Fruit fly (Drosophila melanogaster) whole organism, prepupa: ENCODE measurements around the gene Tap42.

Experiments
- Gug ChIP-seq: fragments of 200-800 bp; sonication (Bioruptor generic); IDR thresholded peaks from 2 replicates; pipeline ENCODE4 v1.3.6; 2022; ENCODE audit warnings: missing biosample characterization, missing genetic modification characterization
- Lpt ChIP-seq: fragments of 200-800 bp; sonication (Bioruptor generic); optimal IDR thresholded peaks from 3 replicates; lab custom pipeline; 2016; ENCODE audit warnings: missing biosample characterization, missing genetic modification characterization
- acj6 ChIP-seq: fragments of 200-800 bp; sonication (Bioruptor generic); optimal IDR thresholded peaks from 3 replicates; lab custom pipeline; 2016; ENCODE audit warnings: missing biosample characterization, missing genetic modification characterization
- dsx ChIP-seq: fragments of 200-800 bp; optimal IDR thresholded peaks from 3 replicates; lab custom pipeline; 2019; ENCODE audit warnings: missing biosample characterization, mild to moderate bottlenecking, missing genetic modification characterization, moderate library complexity; ENCODE audit not compliant: poor library complexity, severe bottlenecking
- net ChIP-seq: fragments of 200-800 bp; sonication (Bioruptor generic); optimal IDR thresholded peaks from 3 replicates; lab custom pipeline; 2016; ENCODE audit warnings: missing biosample characterization, missing genetic modification characterization
- spab ChIP-seq: fragments of 200-800 bp; sonication (Bioruptor generic); optimal IDR thresholded peaks from 2 replicates; lab custom pipeline; 2017; ENCODE audit warnings: missing biosample characterization, mild to moderate bottlenecking, missing genetic modification characterization, missing genetic modification reagents

DNA sequence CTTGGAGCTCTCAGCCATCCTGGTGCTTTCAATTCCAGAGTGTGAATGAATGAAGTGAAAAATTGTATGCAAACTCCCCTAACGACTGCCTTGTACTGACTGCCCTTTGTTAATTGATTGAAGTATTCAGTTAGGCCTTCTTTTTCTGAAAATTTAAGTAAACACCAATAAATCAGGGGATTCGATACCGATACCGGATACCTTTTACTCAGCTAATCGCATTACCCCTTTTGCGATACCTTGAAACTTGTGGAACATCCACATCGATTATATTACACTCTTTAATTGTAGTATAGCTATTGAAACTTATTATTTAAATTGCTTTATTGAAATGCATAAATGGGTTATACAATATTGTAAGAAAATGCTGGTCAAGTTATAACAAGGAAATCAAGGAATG, 28.7 kb downstream of the Tap42 start, which contains the start of gene CG16957:
- no peak for TF ChIP-seq Lpt (GFP tag; lab: Kevin White, UChicago)
- TF ChIP-seq net (GFP tag; lab: Kevin White, UChicago), result no peak
- no peak for TF ChIP-seq Gug
- no peak for TF ChIP-seq dsx (GFP tag; lab: Kevin White, UChicago)
- TF ChIP-seq acj6, result no peak
- TF ChIP-seq spab, result no peak
